Worm (Caenorhabditis elegans) whole organism, L3 larva: ENCODE results near the gene irld-36.
"Not testable (repeated sequence)": the region's sequence is repeated elsewhere in the genome, so short reads cannot be mapped to it uniquely, and the experiment has no call there.

ENCODE experiments used
- ZK546.5 ChIP-seq: sonication (generic microtip); optimal IDR thresholded peaks from 2 replicates; lab custom pipeline; 2017; ENCODE audit warnings: missing biosample characterization, missing genetic modification characterization
- aly-2 ChIP-seq: fragments of 150-350 bp; optimal IDR thresholded peaks from 2 replicates; lab custom pipeline; 2014; ENCODE audit warnings: missing biosample characterization, missing genetic modification characterization
- ceh-16 ChIP-seq: sonication (generic microtip); optimal IDR thresholded peaks from 2 replicates; lab custom pipeline; 2017; ENCODE audit warnings: missing biosample characterization, missing genetic modification characterization
- ceh-28 ChIP-seq: fragments of 150-350 bp; optimal IDR thresholded peaks from 2 replicates; lab custom pipeline; 2014; ENCODE audit warnings: missing biosample characterization, missing genetic modification reagents, missing genetic modification characterization
- daf-12 ChIP-seq: fragments of 150-350 bp; optimal IDR thresholded peaks from 2 replicates; lab custom pipeline; 2014; ENCODE audit warnings: missing biosample characterization, missing genetic modification reagents, missing genetic modification characterization
- egl-27 ChIP-seq: sonication (generic microtip); optimal IDR thresholded peaks from 4 replicates; lab custom pipeline; 2017; ENCODE audit warnings: missing biosample characterization, missing genetic modification reagents, missing genetic modification characterization
- egl-5 ChIP-seq: fragments of 150-350 bp; optimal IDR thresholded peaks from 2 replicates; lab custom pipeline; 2017; ENCODE audit warnings: missing biosample characterization, missing genetic modification reagents, missing genetic modification characterization, inconsistent platforms
- elt-1 ChIP-seq: fragments of 150-350 bp; optimal IDR thresholded peaks from 2 replicates; lab custom pipeline; 2014; ENCODE audit warnings: missing biosample characterization, missing genetic modification characterization
- elt-2 ChIP-seq: sonication (generic microtip); optimal IDR thresholded peaks from 2 replicates; lab custom pipeline; 2016; ENCODE audit warnings: missing genetic modification reagents, mild to moderate bottlenecking, missing genetic modification characterization, missing compliant biosample characterization
- elt-3 ChIP-seq, 3 experiments: fragments of 150-350 bp in 1 of 3; sonication (generic microtip) in 2 of 3; optimal IDR thresholded peaks; 2 replicates in 2 of 3; 4 replicates in 1 of 3; lab custom pipeline; 2014 to 2017; ENCODE audit warnings: missing biosample characterization in 3 of 3, missing genetic modification characterization in 3 of 3
- fkh-10 ChIP-seq: sonication (generic microtip); optimal IDR thresholded peaks from 2 replicates; lab custom pipeline; 2017; ENCODE audit warnings: missing biosample characterization, missing genetic modification reagents, missing genetic modification characterization
- jun-1 ChIP-seq: fragments of 150-350 bp; optimal IDR thresholded peaks from 2 replicates; lab custom pipeline; 2014; ENCODE audit warnings: missing biosample characterization, missing genetic modification reagents, missing genetic modification characterization
- lin-15B ChIP-seq: fragments of 150-350 bp; optimal IDR thresholded peaks from 2 replicates; lab custom pipeline; 2014; ENCODE audit warnings: missing biosample characterization, missing genetic modification characterization
- mdl-1 ChIP-seq: fragments of 150-350 bp; optimal IDR thresholded peaks from 2 replicates; lab custom pipeline; 2014; ENCODE audit warnings: missing biosample characterization, missing genetic modification characterization
- mml-1 ChIP-seq: fragments of 150-350 bp; sonication (generic microtip); optimal IDR thresholded peaks from 3 replicates; lab custom pipeline; 2014; ENCODE audit warnings: missing biosample characterization, missing genetic modification characterization
- nfya-1 ChIP-seq: sonication (generic microtip); optimal IDR thresholded peaks from 2 replicates; lab custom pipeline; 2017; ENCODE audit warnings: missing genetic modification characterization, mild to moderate bottlenecking, missing compliant biosample characterization, antibody characterized with exemption, moderate library complexity; ENCODE audit not compliant: insufficient read depth
- nhr-11 ChIP-seq: fragments of 150-350 bp; optimal IDR thresholded peaks from 2 replicates; lab custom pipeline; 2014; ENCODE audit warnings: missing biosample characterization, missing genetic modification characterization
- nhr-23 ChIP-seq: fragments of 150-350 bp; optimal IDR thresholded peaks from 2 replicates; lab custom pipeline; 2014; ENCODE audit warnings: missing biosample characterization, missing genetic modification reagents, missing genetic modification characterization
- nhr-237 ChIP-seq: fragments of 150-350 bp; optimal IDR thresholded peaks from 2 replicates; lab custom pipeline; 2014; ENCODE audit warnings: missing biosample characterization, missing genetic modification characterization
- nhr-25 ChIP-seq: sonication (generic microtip); optimal IDR thresholded peaks from 2 replicates; lab custom pipeline; 2017; ENCODE audit warnings: missing biosample characterization, missing genetic modification characterization
- nhr-28 ChIP-seq: fragments of 150-350 bp; optimal IDR thresholded peaks from 2 replicates; lab custom pipeline; 2014; ENCODE audit warnings: missing biosample characterization, missing genetic modification characterization
- nhr-43 ChIP-seq: sonication (generic microtip); optimal IDR thresholded peaks from 2 replicates; lab custom pipeline; 2016; ENCODE audit warnings: mild to moderate bottlenecking, missing genetic modification characterization, missing compliant biosample characterization; ENCODE audit not compliant: poor library complexity, severe bottlenecking
- nhr-67 ChIP-seq: fragments of 150-350 bp; optimal IDR thresholded peaks from 2 replicates; lab custom pipeline; 2014; ENCODE audit warnings: missing biosample characterization, missing genetic modification characterization
- pha-4 ChIP-seq: fragments of 150-350 bp; optimal IDR thresholded peaks from 2 replicates; lab custom pipeline; 2014; ENCODE audit warnings: missing biosample characterization, missing genetic modification reagents, missing genetic modification characterization
- pqm-1 ChIP-seq: fragments of 150-350 bp; optimal IDR thresholded peaks from 2 replicates; lab custom pipeline; 2017; ENCODE audit warnings: missing biosample characterization, missing genetic modification characterization, inconsistent platforms
- skn-1 ChIP-seq: fragments of 150-350 bp; optimal IDR thresholded peaks from 2 replicates; lab custom pipeline; 2014; ENCODE audit warnings: missing biosample characterization, missing genetic modification characterization
- snpc-4 ChIP-seq: fragments of 150-350 bp; optimal IDR thresholded peaks from 2 replicates; lab custom pipeline; 2014; ENCODE audit warnings: missing biosample characterization, missing genetic modification characterization
- unc-39 ChIP-seq: sonication (generic microtip); optimal IDR thresholded peaks from 4 replicates; lab custom pipeline; 2017; ENCODE audit warnings: missing biosample characterization, missing genetic modification characterization
- unc-62 ChIP-seq: fragments of 150-350 bp; sonication (generic microtip); optimal IDR thresholded peaks from 4 replicates; lab custom pipeline; 2014; ENCODE audit warnings: missing biosample characterization, missing genetic modification reagents, missing genetic modification characterization
- zag-1 ChIP-seq: fragments of 150-350 bp; optimal IDR thresholded peaks from 2 replicates; lab custom pipeline; 2014; ENCODE audit warnings: missing biosample characterization, missing genetic modification characterization
- ztf-11 ChIP-seq: fragments of 150-350 bp; optimal IDR thresholded peaks from 2 replicates; lab custom pipeline; 2014; ENCODE audit warnings: missing biosample characterization, missing genetic modification characterization
- ztf-4 ChIP-seq: fragments of 150-350 bp; optimal IDR thresholded peaks from 2 replicates; lab custom pipeline; 2014; ENCODE audit warnings: missing biosample characterization, missing genetic modification characterization

irld-36 gene

DNA sequence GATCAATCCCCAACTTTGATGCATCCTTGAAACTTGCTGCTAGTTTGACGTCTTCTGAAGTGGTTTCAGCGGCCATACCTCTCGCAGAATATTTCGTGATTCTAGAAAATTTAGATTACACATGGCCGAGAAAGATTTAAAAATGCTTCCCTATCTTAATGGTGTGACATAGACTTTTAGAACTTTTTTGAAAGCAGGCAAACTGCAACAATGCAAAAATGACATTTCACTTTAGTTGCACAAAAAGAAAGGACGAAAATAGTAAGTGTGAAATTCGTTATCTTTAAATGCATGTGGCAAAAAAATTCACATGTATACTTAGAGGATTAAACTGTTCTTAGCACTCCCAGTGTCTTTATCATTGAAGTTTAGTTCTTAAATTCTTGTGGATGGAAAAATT lies 22.0 kb upstream of the irld-36 start, which contains the start of gene ZC204.12:
Gene ZC204.12, minus strand, starts transcription at position 101 of the 400 bp plus-strand sequence.
- TF ChIP-seq unc-39 (no peak), mml-1 (tag; lab: Kevin White, UChicago) (no peak), aly-2 (tag; lab: Kevin White, UChicago) (no peak), egl-27 (tag; lab: Kevin White, UChicago) (no peak), elt-1 (no peak), elt-2 (tag; lab: Kevin White, UChicago) (no peak), nhr-237 (tag; lab: Kevin White, UChicago) (no peak), nhr-25 (tag; lab: Kevin White, UChicago) (no peak), ztf-11 (tag; lab: Kevin White, UChicago) (no peak), nhr-23 (tag; lab: Kevin White, UChicago) (no peak), daf-12 (tag; lab: Kevin White, UChicago) (no peak), skn-1 (tag; lab: Kevin White, UChicago) (no peak), unc-62 (GFP tag; lab: Kevin White, UChicago) (no peak), nhr-11 (tag; lab: Kevin White, UChicago) (no peak), jun-1 (no peak), nhr-43 (tag; lab: Kevin White, UChicago) (no peak), pha-4 (tag; lab: Kevin White, UChicago) (no peak), fkh-10 (GFP tag; lab: Kevin White, UChicago) (no peak), nhr-28 (tag; lab: Kevin White, UChicago) (no peak), ZK546.5 (tag; lab: Kevin White, UChicago) (no peak)
- TF ChIP-seq, all 47 proteins: peak for 0

DNA sequence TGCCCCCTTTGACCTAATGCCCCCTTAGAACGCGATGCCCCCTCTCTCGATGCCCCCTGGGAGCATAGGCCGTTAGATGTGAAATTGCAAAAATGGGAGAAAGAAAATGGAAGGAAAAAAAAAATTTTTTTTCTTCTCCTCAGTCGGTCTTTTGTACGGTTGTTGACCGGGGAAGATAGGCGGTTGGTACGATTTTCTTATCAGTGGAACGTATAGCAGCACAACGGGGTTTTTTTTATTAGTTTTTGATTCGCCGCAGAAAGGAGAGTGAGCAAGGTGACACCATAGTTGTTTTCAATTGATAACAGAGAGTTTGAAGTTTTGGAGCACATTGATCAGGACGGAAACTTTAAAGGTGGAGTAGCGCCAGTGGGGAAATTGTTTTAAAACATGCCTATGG lies 19.5 kb upstream of the irld-36 start:
- TF ChIP-seq elt-2 (tag; lab: Kevin White, UChicago) (peak; percentile 84), pqm-1 (tag; lab: Kevin White, UChicago) (peak; percentile 31)

DNA sequence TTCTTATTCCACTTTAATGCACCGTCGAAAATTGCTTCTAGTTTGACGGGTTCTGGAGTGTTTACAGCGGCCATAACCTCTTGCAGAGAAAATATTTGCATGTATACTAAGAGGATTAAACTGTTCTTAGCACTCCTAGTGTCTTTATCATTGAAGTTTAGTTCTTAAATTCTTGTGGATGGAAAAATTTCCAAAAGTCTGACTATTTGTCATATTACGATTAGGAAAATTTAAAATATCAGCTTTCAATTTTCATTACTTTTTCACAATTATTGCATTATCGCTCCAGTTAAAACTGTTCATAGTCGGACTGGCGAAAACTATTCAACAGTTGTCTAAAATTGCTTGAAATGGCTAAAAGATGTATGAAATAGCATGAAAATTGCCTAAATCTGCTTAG lies 18.3 kb upstream of the irld-36 start, which contains the start of gene ZC204.13:
Gene ZC204.13, minus strand, starts transcription at position 101 of the 400 bp plus-strand sequence.
- not testable (repeated sequence) for TF ChIP-seq zag-1 (tag; lab: Kevin White, UChicago); mdl-1 (tag; lab: Kevin White, UChicago); ceh-16
- TF ChIP-seq, all 47 proteins: peak for 0; not testable (repeated sequence) for 47

DNA sequence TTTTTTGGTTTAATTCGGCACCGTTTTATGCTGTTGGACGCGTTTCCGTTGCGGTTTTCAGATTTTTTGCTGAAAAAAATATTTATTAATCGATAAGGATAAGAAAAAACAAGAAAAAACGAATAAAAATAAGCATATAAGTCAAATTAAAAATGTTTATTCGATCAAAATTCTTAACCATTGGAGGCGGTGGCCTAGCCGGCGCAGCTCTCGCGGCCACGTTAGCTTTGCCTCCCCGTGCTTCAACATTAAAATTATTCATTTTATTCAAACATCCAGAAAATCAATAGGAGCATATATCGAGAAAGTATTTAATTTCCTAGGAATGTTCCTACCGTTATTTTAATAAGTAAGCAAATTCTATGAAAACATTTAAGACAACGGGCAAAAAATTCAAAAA lies 16.3 kb upstream of the irld-36 start, which contains the start of gene ZC204.14:
Gene ZC204.14, minus strand, starts transcription at position 69 of the 400 bp plus-strand sequence.
- TF ChIP-seq egl-5 (tag; lab: Kevin White, UChicago) (no peak), unc-39 (no peak), egl-27 (tag; lab: Kevin White, UChicago) (no peak), daf-12 (tag; lab: Kevin White, UChicago) (no peak), pqm-1 (tag; lab: Kevin White, UChicago) (no peak), fkh-10 (GFP tag; lab: Kevin White, UChicago) (no peak), zag-1 (tag; lab: Kevin White, UChicago) (no peak), jun-1 (no peak), nhr-25 (tag; lab: Kevin White, UChicago) (no peak)

DNA sequence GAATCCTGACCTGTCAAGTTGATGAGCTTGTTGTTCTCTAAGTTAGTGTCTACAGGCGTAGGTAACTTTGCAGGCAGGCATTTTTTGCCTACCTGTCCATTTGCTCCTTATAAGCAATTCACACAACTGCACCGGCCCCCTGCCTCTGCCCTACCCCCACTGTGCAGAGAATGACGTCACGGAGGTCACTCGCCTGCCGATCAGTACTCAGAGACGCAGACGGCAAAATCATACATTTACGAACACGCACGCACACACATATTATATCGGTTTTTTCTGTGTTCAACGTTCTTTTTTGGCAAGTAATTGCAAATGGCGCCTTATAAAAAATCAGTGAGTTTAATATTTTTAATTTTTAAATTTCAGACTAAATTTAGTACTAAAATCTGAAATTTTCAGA lies 15.7 kb upstream of the irld-36 start, which contains the start of gene duxl-1:
Gene duxl-1, plus strand, starts transcription at position 184 of the 400 bp plus-strand sequence.
- peak; percentile 54 for TF ChIP-seq elt-2 (tag; lab: Kevin White, UChicago)
- TF ChIP-seq nhr-23 (tag; lab: Kevin White, UChicago), result peak; percentile 37
- TF ChIP-seq nhr-25 (tag; lab: Kevin White, UChicago), result peak; percentile 9
- TF ChIP-seq mml-1 (tag; lab: Kevin White, UChicago), result no peak
- TF ChIP-seq lin-15B, result peak; percentile 6
- TF ChIP-seq nhr-67 (tag; lab: Kevin White, UChicago), result no peak
- no peak for TF ChIP-seq fkh-10 (GFP tag; lab: Kevin White, UChicago)

DNA sequence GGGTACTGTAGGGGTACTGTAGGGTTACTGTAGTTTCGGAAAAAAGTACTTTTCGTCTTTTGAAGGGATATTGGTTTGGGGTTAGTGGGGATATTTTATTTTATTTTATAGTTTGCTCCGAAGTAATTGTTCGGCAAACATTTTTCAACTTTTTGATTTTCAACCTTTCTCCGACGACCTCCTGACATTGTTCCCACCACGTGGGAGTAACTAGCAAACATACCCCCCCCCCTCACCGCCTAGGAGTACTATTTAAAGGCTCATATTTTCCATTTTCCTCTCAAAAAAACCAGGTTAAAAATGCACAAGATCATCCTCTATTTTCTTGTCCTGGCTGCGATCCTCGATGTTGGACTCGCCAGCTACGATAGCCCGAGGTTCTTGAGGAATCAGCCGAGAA lies 13.2 kb upstream of the irld-36 start, which contains the start of gene srlf-29:
Gene srlf-29, plus strand, starts transcription at position 301 of the 400 bp plus-strand sequence.
- TF ChIP-seq nhr-28 (tag; lab: Kevin White, UChicago) (no peak), daf-12 (tag; lab: Kevin White, UChicago) (no peak), aly-2 (tag; lab: Kevin White, UChicago) (no peak), mml-1 (tag; lab: Kevin White, UChicago) (no peak), elt-3 (tag; optimal IDR thresholded peaks at IDR 0.05; lab: Kevin White, UChicago) (no peak), nfya-1 (tag; lab: Kevin White, UChicago) (no peak), pqm-1 (tag; lab: Kevin White, UChicago) (no peak), ZK546.5 (tag; lab: Kevin White, UChicago) (no peak), ceh-16 (no peak), ceh-28 (tag; lab: Kevin White, UChicago) (no peak), elt-1 (no peak), pha-4 (tag; lab: Kevin White, UChicago) (no peak), elt-2 (tag; lab: Kevin White, UChicago) (no peak), ztf-4 (tag; lab: Kevin White, UChicago) (no peak), egl-27 (tag; lab: Kevin White, UChicago) (no peak), snpc-4 (no peak), unc-62 (GFP tag; lab: Kevin White, UChicago) (no peak)
